Worm (Caenorhabditis elegans): Measurements from ENCODE around the gene abcf-3.

DNA sequence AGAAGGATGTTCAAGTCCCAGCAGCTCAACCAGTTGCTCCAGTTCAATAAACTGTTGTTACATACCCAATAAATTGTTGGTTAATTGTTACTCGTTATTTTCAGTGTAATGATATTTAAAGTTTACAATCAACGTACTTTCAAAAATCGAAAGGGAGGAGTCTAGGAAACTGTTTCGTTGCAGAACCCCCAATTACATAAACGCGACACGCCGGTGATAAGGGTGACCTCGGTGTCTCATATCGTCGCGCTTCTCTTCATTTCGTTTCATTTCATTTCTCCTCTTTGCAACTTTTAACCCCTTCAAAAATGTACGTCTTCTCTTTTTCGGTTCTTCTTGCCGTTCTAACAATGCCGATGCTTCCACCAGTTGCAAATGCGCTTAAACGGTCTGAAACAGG lies 34.7 kb downstream of the abcf-3 start, which contains the start of gene C23G10.2:
- TF ChIP-seq madf-2 (tag; optimal IDR thresholded peaks at IDR 0.05) (no peak), T23F11.4 (GFP tag; optimal IDR thresholded peaks at IDR 0.05) (no peak), fkh-6 (tag; optimal IDR thresholded peaks at IDR 0.05) (no peak), sdc-2 (tag; optimal IDR thresholded peaks at IDR 0.05) (no peak), pax-1 (tag; optimal IDR thresholded peaks at IDR 0.05) (no peak), pag-3 (tag; optimal IDR thresholded peaks at IDR 0.05; ENCODE audit: borderline replicate concordance) (no peak), elt-4 (tag; optimal IDR thresholded peaks at IDR 0.05) (no peak), elt-2 (tag; optimal IDR thresholded peaks at IDR 0.05) (no peak), ama-1 (optimal IDR thresholded peaks at IDR 0.05) (no peak), nhr-11 (tag; optimal IDR thresholded peaks at IDR 0.05) (no peak), ceh-34 (tag; optimal IDR thresholded peaks at IDR 0.05) (no peak), fkh-10 (GFP tag; optimal IDR thresholded peaks at IDR 0.05) (no peak), tbx-7 (tag; optimal IDR thresholded peaks at IDR 0.05) (no peak)

Data from whole organism, late embryonic.